Worm (Caenorhabditis elegans) whole organism, L4 larva: Measurements from ENCODE around the gene C54E10.7.

Experiments used
- D1046.2 ChIP-seq: fragments of 200-800 bp; sonication (Bioruptor generic); IDR thresholded peaks from 2 replicates; pipeline ENCODE4 v1.3.6; 2022; ENCODE audit warnings: missing genetic modification characterization, missing compliant biosample characterization
- F10B5.3 ChIP-seq: sonication (generic microtip); optimal IDR thresholded peaks from 2 replicates; lab custom pipeline; 2016; ENCODE audit warnings: mild to moderate bottlenecking, missing genetic modification characterization, missing compliant biosample characterization
- R02D3.7 ChIP-seq: fragments of 150-350 bp; sonication (generic microtip); optimal IDR thresholded peaks from 3 replicates; lab custom pipeline; 2014; ENCODE audit warnings: missing biosample characterization, missing genetic modification characterization
- T20F7.1 ChIP-seq: fragments of 200-800 bp; sonication (Bioruptor generic); optimal IDR thresholded peaks from 2 replicates; lab custom pipeline; 2018; ENCODE audit warnings: mild to moderate bottlenecking, missing genetic modification characterization, missing compliant biosample characterization
- T26A8.4 ChIP-seq: fragments of 200-800 bp; sonication (Bioruptor generic); IDR thresholded peaks from 2 replicates; pipeline ENCODE4 v1.3.6; 2022; ENCODE audit warnings: missing genetic modification characterization, missing compliant biosample characterization
- ZK337.2 ChIP-seq: fragments of 200-800 bp; sonication (Bioruptor generic); IDR thresholded peaks from 2 replicates; pipeline ENCODE4 v1.3.6; 2022; ENCODE audit warnings: missing genetic modification reagents, missing genetic modification characterization, missing compliant biosample characterization
- aha-1 ChIP-seq: fragments of 150-350 bp; peaks from one replicate; lab custom pipeline; 2014; ENCODE audit warnings: missing biosample characterization, missing genetic modification characterization
- ama-1 ChIP-seq: fragments of 150-350 bp; optimal IDR thresholded peaks from 2 replicates; lab custom pipeline; 2014; ENCODE audit warnings: inconsistent platforms, mixed read lengths
- ceh-28 ChIP-seq: fragments of 150-350 bp; optimal IDR thresholded peaks from 2 replicates; lab custom pipeline; 2014; ENCODE audit warnings: missing biosample characterization, missing genetic modification reagents, missing genetic modification characterization
- ceh-62 ChIP-seq: sonication (generic microtip); optimal IDR thresholded peaks from 2 replicates; lab custom pipeline; 2017; ENCODE audit warnings: missing biosample characterization, missing genetic modification characterization
- ctbp-1 ChIP-seq: fragments of 200-800 bp; sonication (Bioruptor generic); IDR thresholded peaks from 2 replicates; pipeline ENCODE4 v1.3.6; 2022; ENCODE audit warnings: missing genetic modification reagents, missing genetic modification characterization, missing compliant biosample characterization
- daf-16 ChIP-seq, 3 experiments: sonication (generic microtip); optimal IDR thresholded peaks; 2 replicates each; lab custom pipeline; 2016 to 2017; ENCODE audit warnings: missing genetic modification characterization in 3 of 3, missing genetic modification reagents in 3 of 3, mild to moderate bottlenecking in 2 of 3, missing compliant biosample characterization in 2 of 3, missing biosample characterization in 1 of 3, moderate library complexity in 1 of 3
- daf-19 ChIP-seq: fragments of 200-800 bp; sonication (Bioruptor generic); conservative IDR thresholded peaks from 2 replicates; pipeline ENCODE4 v1.3.6; 2022; ENCODE audit warnings: missing genetic modification characterization, missing compliant biosample characterization
- daf-8 ChIP-seq: fragments of 200-800 bp; sonication (Bioruptor generic); IDR thresholded peaks from 2 replicates; pipeline ENCODE4 v1.3.6; 2022; ENCODE audit warnings: missing genetic modification characterization, missing compliant biosample characterization
- dmd-6 ChIP-seq: fragments of 200-800 bp; sonication (Bioruptor generic); IDR thresholded peaks from 2 replicates; pipeline ENCODE4 v1.3.6; 2022; ENCODE audit warnings: missing genetic modification reagents, missing genetic modification characterization, missing compliant biosample characterization
- dmd-8 ChIP-seq: fragments of 200-800 bp; sonication (Bioruptor generic); IDR thresholded peaks from 2 replicates; pipeline ENCODE4 v1.3.6; 2022; ENCODE audit warnings: missing genetic modification characterization, missing compliant biosample characterization
- dmd-9 ChIP-seq: fragments of 200-800 bp; sonication (Bioruptor generic); IDR thresholded peaks from 2 replicates; pipeline ENCODE4 v1.3.6; 2022; ENCODE audit warnings: missing genetic modification reagents, missing genetic modification characterization, missing compliant biosample characterization
- dve-1 ChIP-seq: sonication (generic microtip); optimal IDR thresholded peaks from 2 replicates; lab custom pipeline; 2017; ENCODE audit warnings: antibody characterized with exemption, mild to moderate bottlenecking, missing genetic modification characterization, missing compliant biosample characterization; ENCODE audit not compliant: insufficient read depth
- egl-27 ChIP-seq: sonication (generic microtip); optimal IDR thresholded peaks from 3 replicates; lab custom pipeline; 2017; ENCODE audit warnings: missing biosample characterization, missing genetic modification reagents, missing genetic modification characterization
- fkh-10 ChIP-seq: fragments of 150-350 bp; optimal IDR thresholded peaks from 2 replicates; lab custom pipeline; 2014; ENCODE audit warnings: missing biosample characterization, missing genetic modification reagents, missing genetic modification characterization
- gei-8 ChIP-seq: fragments of 200-800 bp; sonication (Bioruptor generic); optimal IDR thresholded peaks from 2 replicates; lab custom pipeline; 2018; ENCODE audit warnings: mild to moderate bottlenecking, missing genetic modification characterization, missing compliant biosample characterization
- hlh-30 ChIP-seq: sonication (generic microtip); optimal IDR thresholded peaks from 2 replicates; lab custom pipeline; 2017; ENCODE audit warnings: antibody characterized with exemption, mild to moderate bottlenecking, missing genetic modification characterization, missing compliant biosample characterization; ENCODE audit not compliant: insufficient read depth
- hmg-1.1 ChIP-seq: fragments of 200-800 bp; sonication (Bioruptor generic); IDR thresholded peaks from 2 replicates; pipeline ENCODE4 v1.3.6; 2022; ENCODE audit warnings: missing genetic modification reagents, missing genetic modification characterization, missing compliant biosample characterization
- lim-7 ChIP-seq: fragments of 200-800 bp; sonication (Bioruptor generic); IDR thresholded peaks from 2 replicates; pipeline ENCODE4 v1.3.6; 2022; ENCODE audit warnings: missing genetic modification characterization, missing compliant biosample characterization
- lin-1 ChIP-seq: fragments of 200-800 bp; sonication (Bioruptor generic); IDR thresholded peaks from 2 replicates; pipeline ENCODE4 v1.3.6; 2022; ENCODE audit warnings: missing genetic modification reagents, missing genetic modification characterization, missing compliant biosample characterization
- lin-29 ChIP-seq: fragments of 200-800 bp; sonication (Bioruptor generic); IDR thresholded peaks from 2 replicates; pipeline ENCODE4 v1.3.6; 2022; ENCODE audit warnings: missing genetic modification reagents, missing genetic modification characterization, missing compliant biosample characterization
- lin-39 ChIP-seq: fragments of 150-350 bp; optimal IDR thresholded peaks from 2 replicates; lab custom pipeline; 2014; ENCODE audit warnings: missing biosample characterization, missing genetic modification reagents, missing genetic modification characterization
- lir-3 ChIP-seq: sonication (generic microtip); optimal IDR thresholded peaks from 2 replicates; lab custom pipeline; 2016; ENCODE audit warnings: mild to moderate bottlenecking, missing genetic modification characterization, missing compliant biosample characterization
- lsy-2 ChIP-seq, 2 experiments: fragments of 150-350 bp in 1 of 2; sonication (generic microtip) in 1 of 2; optimal IDR thresholded peaks; 2 replicates each; lab custom pipeline; 2014 to 2017; ENCODE audit warnings: missing biosample characterization in 2 of 2, missing genetic modification characterization in 2 of 2
- mdl-1 ChIP-seq, 2 experiments: fragments of 150-350 bp in 1 of 2; sonication (generic microtip) in 1 of 2; optimal IDR thresholded peaks; 2 replicates each; lab custom pipeline; 2014 to 2017; ENCODE audit warnings: missing biosample characterization in 2 of 2, missing genetic modification characterization in 2 of 2
- mdt-29 ChIP-seq: fragments of 200-800 bp; sonication (Bioruptor generic); IDR thresholded peaks from 2 replicates; pipeline ENCODE4 v1.3.6; 2022; ENCODE audit warnings: missing genetic modification reagents, missing genetic modification characterization, missing compliant biosample characterization
- mes-2 ChIP-seq: sonication (generic microtip); optimal IDR thresholded peaks from 2 replicates; lab custom pipeline; 2016; ENCODE audit warnings: missing genotype, mild to moderate bottlenecking, missing genetic modification characterization, missing compliant biosample characterization; ENCODE audit not compliant: poor library complexity, severe bottlenecking
- mxl-2 ChIP-seq: fragments of 200-800 bp; sonication (Bioruptor generic); conservative IDR thresholded peaks from 2 replicates; pipeline ENCODE4 v1.3.6; 2022; ENCODE audit warnings: missing genetic modification reagents, missing genetic modification characterization, missing compliant biosample characterization
- nhr-102 ChIP-seq: sonication (generic microtip); optimal IDR thresholded peaks from 2 replicates; lab custom pipeline; 2016; ENCODE audit warnings: mild to moderate bottlenecking, missing genetic modification characterization, moderate library complexity, missing compliant biosample characterization
- nhr-237 ChIP-seq: sonication (generic microtip); optimal IDR thresholded peaks from 2 replicates; lab custom pipeline; 2017; ENCODE audit warnings: missing biosample characterization, missing genetic modification characterization
- nhr-28 ChIP-seq: fragments of 150-350 bp; optimal IDR thresholded peaks from 2 replicates; lab custom pipeline; 2014; ENCODE audit warnings: missing biosample characterization, missing genetic modification characterization
- nhr-48 ChIP-seq: sonication (generic microtip); optimal IDR thresholded peaks from 2 replicates; lab custom pipeline; 2016; ENCODE audit warnings: mild to moderate bottlenecking, missing genetic modification characterization, missing compliant biosample characterization
- nhr-77 ChIP-seq: fragments of 150-350 bp; optimal IDR thresholded peaks from 2 replicates; lab custom pipeline; 2014; ENCODE audit warnings: missing biosample characterization, missing genetic modification characterization
- php-3 ChIP-seq: fragments of 200-800 bp; sonication (Bioruptor generic); IDR thresholded peaks from 2 replicates; pipeline ENCODE4 v1.3.6; 2022; ENCODE audit warnings: missing genetic modification reagents, missing genetic modification characterization, missing compliant biosample characterization
- pqm-1 ChIP-seq: sonication (generic microtip); optimal IDR thresholded peaks from 2 replicates; lab custom pipeline; 2017; ENCODE audit warnings: missing biosample characterization, missing genetic modification characterization
- saeg-2 ChIP-seq: fragments of 200-800 bp; sonication (Bioruptor generic); IDR thresholded peaks from 2 replicates; pipeline ENCODE4 v1.3.6; 2022; ENCODE audit warnings: missing genetic modification reagents, missing genetic modification characterization, missing compliant biosample characterization
- sdz-12 ChIP-seq: fragments of 200-800 bp; sonication (Bioruptor generic); optimal IDR thresholded peaks from 2 replicates; lab custom pipeline; 2018; ENCODE audit warnings: mild to moderate bottlenecking, missing genetic modification characterization, missing compliant biosample characterization
- skn-1 ChIP-seq: fragments of 150-350 bp; optimal IDR thresholded peaks from 2 replicates; lab custom pipeline; 2014; ENCODE audit warnings: missing biosample characterization, missing genetic modification characterization
- tra-1 ChIP-seq: fragments of 200-800 bp; sonication (Bioruptor generic); IDR thresholded peaks from 2 replicates; pipeline ENCODE4 v1.3.6; 2022; ENCODE audit warnings: missing genetic modification reagents, missing genetic modification characterization, missing compliant biosample characterization
- unc-39 ChIP-seq: sonication (generic microtip); optimal IDR thresholded peaks from 2 replicates; lab custom pipeline; 2017; ENCODE audit warnings: missing biosample characterization, missing genetic modification characterization
- unc-62 ChIP-seq, 3 experiments: fragments of 150-350 bp in 1 of 3; sonication (generic microtip); optimal IDR thresholded peaks in 2 of 3; peaks in 1 of 3; 1 replicate in 1 of 3; 2 replicates in 2 of 3; lab custom pipeline; 2014 to 2017; ENCODE audit warnings: missing biosample characterization in 3 of 3, missing genetic modification characterization in 3 of 3, missing genetic modification reagents in 3 of 3, missing genotype in 1 of 3
- zag-1 ChIP-seq: fragments of 150-350 bp; optimal IDR thresholded peaks from 2 replicates; lab custom pipeline; 2014; ENCODE audit warnings: missing biosample characterization, missing genetic modification characterization
- zip-2 ChIP-seq: fragments of 150-350 bp; optimal IDR thresholded peaks from 2 replicates; lab custom pipeline; 2014; ENCODE audit warnings: missing biosample characterization, missing genetic modification characterization
- ztf-11 ChIP-seq: fragments of 150-350 bp; optimal IDR thresholded peaks from 2 replicates; lab custom pipeline; 2014; ENCODE audit warnings: missing biosample characterization, missing genetic modification characterization

C54E10.7 gene

ce11 chrV:18821569-18821968 lies 10.1 kb downstream of the C54E10.7 start:
- no peak for TF ChIP-seq nhr-77 (tag; lab: Kevin White, UChicago)
- no peak for TF ChIP-seq dve-1 (tag; lab: Kevin White, UChicago)
- peak; percentile 86 for TF ChIP-seq fkh-10
- TF ChIP-seq nhr-28: no peak
- TF ChIP-seq ztf-11 (tag; lab: Kevin White, UChicago): no peak
- TF ChIP-seq ceh-62 (tag; lab: Kevin White, UChicago): no peak
- TF ChIP-seq nhr-102 (tag; lab: Kevin White, UChicago): no peak
- no peak for TF ChIP-seq mdt-29 (GFP tag; lab: Robert Waterston, UW)

ce11 chrV:18826445-18826844 lies 15.0 kb downstream of the C54E10.7 start:
- peak; percentile 38 for TF ChIP-seq nhr-102 (tag; lab: Kevin White, UChicago)
- no peak for TF ChIP-seq gei-8 (GFP tag; lab: Kevin White, UChicago)
- no peak for TF ChIP-seq unc-39 (tag; lab: Kevin White, UChicago)
- peak; percentile 67 for TF ChIP-seq pqm-1 (tag; lab: Kevin White, UChicago)
- no peak for TF ChIP-seq tra-1 (GFP tag; lab: Robert Waterston, UW)
- 0 out of 2 replicates have a peak, but pooled peaks have one; percentile 22 for TF ChIP-seq lin-1 (GFP tag; lab: Robert Waterston, UW)
- no peak for TF ChIP-seq lim-7 (GFP tag; lab: Robert Waterston, UW)
- TF ChIP-seq daf-16 (GFP tag; optimal IDR thresholded peaks at IDR 0.05; lab: Kevin White, UChicago): peak in 1 of 2 experiments; percentile 29
- TF ChIP-seq daf-16 (tag; optimal IDR thresholded peaks at IDR 0.05; lab: Kevin White, UChicago): peak; percentile 89
- no peak for TF ChIP-seq skn-1 (tag; lab: Kevin White, UChicago)
- no peak for TF ChIP-seq sdz-12 (GFP tag; lab: Kevin White, UChicago)
- no peak for TF ChIP-seq dmd-8 (GFP tag; lab: Robert Waterston, UW)
- no peak for TF ChIP-seq ceh-28 (tag; lab: Kevin White, UChicago)
- no peak for TF ChIP-seq saeg-2 (GFP tag; lab: Robert Waterston, UW)
- no peak for TF ChIP-seq F10B5.3 (tag; lab: Kevin White, UChicago)
- TF ChIP-seq daf-19 (GFP tag; lab: Robert Waterston, UW): no peak
- no peak for TF ChIP-seq mdl-1 (tag; optimal IDR thresholded peaks at IDR 0.05; lab: Kevin White, UChicago)
- TF ChIP-seq unc-62 (GFP tag; optimal IDR thresholded peaks at IDR 0.05 in 1 of 2; lab: Kevin White, UChicago): peak in 1 of 2 experiments; percentile 43
- no peak for TF ChIP-seq unc-62 (tag; optimal IDR thresholded peaks at IDR 0.05; lab: Kevin White, UChicago)
- no peak for TF ChIP-seq egl-27 (tag; lab: Kevin White, UChicago)
- no peak for TF ChIP-seq ZK337.2 (GFP tag; lab: Robert Waterston, UW)
- TF ChIP-seq ctbp-1 (GFP tag; lab: Robert Waterston, UW): no peak
- TF ChIP-seq dmd-6 (GFP tag; lab: Robert Waterston, UW): peak; percentile 42
- TF ChIP-seq nhr-28: peak; percentile 30
- TF ChIP-seq nhr-237 (tag; lab: Kevin White, UChicago): no peak
- no peak for TF ChIP-seq dmd-9 (GFP tag; lab: Robert Waterston, UW)
- peak; percentile 32 for TF ChIP-seq nhr-48 (tag; lab: Kevin White, UChicago)
- no peak for TF ChIP-seq daf-8 (GFP tag; lab: Robert Waterston, UW)
- TF ChIP-seq aha-1: no peak
- no peak for TF ChIP-seq D1046.2 (GFP tag; lab: Robert Waterston, UW)
- TF ChIP-seq lin-39 (tag; lab: Kevin White, UChicago): no peak
- TF ChIP-seq R02D3.7: no peak
- peak; percentile 44 for TF ChIP-seq hlh-30 (tag; lab: Kevin White, UChicago)
- TF ChIP-seq zip-2 (tag; lab: Kevin White, UChicago): no peak
- no peak for TF ChIP-seq mes-2 (tag; lab: Kevin White, UChicago)
- TF ChIP-seq lin-29 (GFP tag; lab: Robert Waterston, UW): no peak
- TF ChIP-seq zag-1 (tag; lab: Kevin White, UChicago): no peak
- TF ChIP-seq ama-1 (lab: Kevin White, UChicago): no peak
- no peak for TF ChIP-seq T26A8.4 (GFP tag; lab: Robert Waterston, UW)
- peak in 1 of 2 experiments; percentile 34 for TF ChIP-seq lsy-2 (tag; optimal IDR thresholded peaks at IDR 0.05; lab: Kevin White, UChicago)
- no peak for TF ChIP-seq ceh-62 (tag; lab: Kevin White, UChicago)
- no peak for TF ChIP-seq T20F7.1 (GFP tag; lab: Kevin White, UChicago)
- TF ChIP-seq lir-3: no peak
- no peak for TF ChIP-seq hmg-1.1
- no peak for TF ChIP-seq mxl-2 (GFP tag; lab: Robert Waterston, UW)
- peak; percentile 62 for TF ChIP-seq php-3 (GFP tag; lab: Robert Waterston, UW)
- no peak for TF ChIP-seq fkh-10
